Fruit fly (Drosophila melanogaster) whole organism, pupa: ENCODE data around the gene Paics.

ENCODE experiments used
- CG34367 ChIP-seq: fragments of 200-800 bp; sonication (Bioruptor generic); optimal IDR thresholded peaks from 2 replicates; lab custom pipeline; 2018; ENCODE audit warnings: missing biosample characterization, mild to moderate bottlenecking, missing genetic modification characterization
- CG4496 ChIP-seq: fragments of 200-800 bp; sonication (Bioruptor generic); IDR thresholded peaks from 3 replicates; pipeline ENCODE4 v1.3.6; 2022; ENCODE audit warnings: missing biosample characterization, missing genetic modification characterization
- CG8159 ChIP-seq: fragments of 200-800 bp; sonication (Bioruptor generic); optimal IDR thresholded peaks from 3 replicates; lab custom pipeline; 2018; ENCODE audit warnings: missing biosample characterization, mild to moderate bottlenecking, missing genetic modification characterization, moderate library complexity
- CG9948 ChIP-seq: fragments of 200-800 bp; sonication (Bioruptor generic); optimal IDR thresholded peaks from 2 replicates; lab custom pipeline; 2018; ENCODE audit warnings: missing biosample characterization, mild to moderate bottlenecking, missing genetic modification characterization, moderate library complexity
- EcR ChIP-seq: fragments of 200-800 bp; sonication (Bioruptor generic); optimal IDR thresholded peaks from 3 replicates; lab custom pipeline; 2019; ENCODE audit warnings: missing biosample characterization, missing genetic modification characterization, mild to moderate bottlenecking, moderate library complexity, missing genetic modification reagents
- fd96Ca ChIP-seq: fragments of 200-800 bp; sonication (Bioruptor generic); IDR thresholded peaks from 3 replicates; pipeline ENCODE4 v1.3.6; 2022; ENCODE audit warnings: missing biosample characterization, missing genetic modification characterization
- rn ChIP-seq: fragments of 200-800 bp; sonication (Bioruptor generic); IDR thresholded peaks from 2 replicates; pipeline ENCODE4 v1.3.6; 2022; ENCODE audit warnings: missing biosample characterization, missing genetic modification characterization

DNA sequence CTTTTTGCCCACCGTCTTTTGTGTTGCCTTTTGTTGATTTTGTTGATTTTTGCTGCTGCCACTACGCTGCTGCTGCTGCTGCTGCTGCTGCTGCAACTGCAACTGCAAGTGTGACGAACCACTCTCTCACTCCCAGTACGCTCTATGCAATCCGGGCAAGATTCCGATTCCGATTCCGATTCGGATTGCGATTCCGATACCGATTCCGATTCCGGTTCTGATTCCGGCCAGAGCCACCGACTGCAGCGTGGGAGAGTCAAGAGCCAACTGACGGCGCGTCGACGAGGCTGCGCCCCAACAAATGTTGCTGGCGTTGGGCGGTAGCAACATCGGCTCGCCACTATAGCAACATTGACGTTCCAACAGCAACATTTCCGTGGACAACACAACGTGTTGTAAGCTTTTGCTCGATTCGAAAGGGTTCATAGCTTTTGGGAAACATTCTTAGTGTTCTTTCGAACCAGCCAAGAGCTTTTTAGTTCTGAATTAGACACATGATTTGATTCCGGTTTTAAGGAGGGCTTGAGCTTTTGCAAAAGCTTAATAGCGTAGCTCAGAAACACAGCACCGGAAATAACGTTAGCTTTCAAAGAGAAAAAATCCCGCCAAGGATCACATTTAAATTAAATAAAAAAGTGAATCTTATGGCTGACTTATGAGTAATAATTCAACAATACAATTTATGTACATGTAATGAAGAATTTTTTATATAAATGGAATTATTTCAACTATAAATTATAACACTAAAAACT is 24.4 kb upstream of the Paics start, which contains the start of gene CG32647:
- no peak for TF ChIP-seq EcR
- no peak for TF ChIP-seq CG34367 (tag; lab: Kevin White, UChicago)
- TF ChIP-seq CG4496 (GFP tag; lab: Robert Waterston, UW) = no peak; the same call in 2 of the 3 replicates
- TF ChIP-seq CG9948 = no peak
- TF ChIP-seq rn (GFP tag; lab: Robert Waterston, UW) = no peak
- TF ChIP-seq CG8159 (tag; lab: Kevin White, UChicago) = no peak
- no peak for TF ChIP-seq fd96Ca (GFP tag; lab: Robert Waterston, UW)
